Worm (Caenorhabditis elegans): ENCODE results near the gene fbxc-52.

DNA sequence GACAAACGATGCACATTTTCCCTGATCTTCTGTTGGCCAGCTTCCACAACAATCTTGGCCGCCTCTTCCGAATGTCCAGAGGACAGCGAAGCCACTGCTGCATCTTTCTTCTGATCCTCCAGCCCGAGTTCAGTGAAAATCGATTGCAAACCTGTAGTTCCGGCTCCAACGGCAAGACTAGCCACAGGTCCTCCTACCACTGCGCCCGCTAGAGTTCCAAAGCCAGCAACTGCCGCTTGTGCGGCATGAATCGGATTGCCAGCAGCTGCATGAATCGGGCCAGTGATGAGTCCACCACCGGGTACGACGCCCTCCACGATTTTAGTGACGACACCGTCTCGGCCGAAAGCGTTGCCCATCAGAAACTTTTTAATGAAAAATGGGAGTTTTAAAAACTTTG lies 28.7 kb upstream of the fbxc-52 start, which contains the start of gene ifas-1:
- TF ChIP-seq tbx-2 (tag; optimal IDR thresholded peaks at IDR 0.05) (no peak), fos-1 (tag; optimal IDR thresholded peaks at IDR 0.05) (no peak), lin-15B (tag; optimal IDR thresholded peaks at IDR 0.05) (no peak), fkh-4 (tag; optimal IDR thresholded peaks at IDR 0.05; ENCODE audit: borderline replicate concordance) (no peak), unc-62 (GFP tag; optimal IDR thresholded peaks at IDR 0.05) (no peak), aly-2 (tag; optimal IDR thresholded peaks at IDR 0.05) (no peak), elt-3 (tag; optimal IDR thresholded peaks at IDR 0.05) (no peak), lsy-2 (tag; optimal IDR thresholded peaks at IDR 0.05) (no peak), nhr-76 (tag; optimal IDR thresholded peaks at IDR 0.05) (no peak)
